Fruit fly (Drosophila melanogaster) whole organism, pupa: Measurements from ENCODE around the gene scf.

Experiments
- CG10348 ChIP-seq: fragments of 200-800 bp; sonication (Bioruptor generic); IDR thresholded peaks from 2 replicates; pipeline ENCODE4 v1.3.6; 2022; ENCODE audit warnings: missing biosample characterization, missing genetic modification characterization
- CG12605 ChIP-seq: fragments of 200-800 bp; sonication (Bioruptor generic); IDR thresholded peaks from 2 replicates; pipeline ENCODE4 v1.3.6; 2022; ENCODE audit warnings: missing biosample characterization, missing genetic modification characterization
- CG13204 ChIP-seq: fragments of 200-800 bp; sonication (Bioruptor generic); optimal IDR thresholded peaks from 2 replicates; lab custom pipeline; 2018; ENCODE audit warnings: missing biosample characterization, mild to moderate bottlenecking, missing genetic modification characterization, moderate library complexity
- CG14655 ChIP-seq: fragments of 200-800 bp; sonication (Bioruptor generic); optimal IDR thresholded peaks from 3 replicates; lab custom pipeline; 2017; ENCODE audit warnings: mild to moderate bottlenecking, missing biosample characterization, missing genetic modification reagents, missing genetic modification characterization
- CG15710 ChIP-seq: fragments of 200-800 bp; sonication (Bioruptor generic); optimal IDR thresholded peaks from 2 replicates; lab custom pipeline; 2018; ENCODE audit warnings: missing biosample characterization, mild to moderate bottlenecking, missing genetic modification characterization, moderate library complexity
- CG17806 ChIP-seq: fragments of 200-800 bp; sonication (Bioruptor generic); optimal IDR thresholded peaks from 2 replicates; lab custom pipeline; 2018; ENCODE audit warnings: missing biosample characterization, mild to moderate bottlenecking, missing genetic modification characterization, moderate library complexity
- CG32121 ChIP-seq: fragments of 200-800 bp; sonication (Bioruptor generic); IDR thresholded peaks from 2 replicates; pipeline ENCODE4 v1.3.6; 2022; ENCODE audit warnings: missing biosample characterization, missing genetic modification characterization
- CG34367 ChIP-seq: fragments of 200-800 bp; sonication (Bioruptor generic); optimal IDR thresholded peaks from 2 replicates; lab custom pipeline; 2018; ENCODE audit warnings: missing biosample characterization, mild to moderate bottlenecking, missing genetic modification characterization
- CG4496 ChIP-seq: fragments of 200-800 bp; sonication (Bioruptor generic); IDR thresholded peaks from 3 replicates; pipeline ENCODE4 v1.3.6; 2022; ENCODE audit warnings: missing biosample characterization, missing genetic modification characterization
- CG8159 ChIP-seq: fragments of 200-800 bp; sonication (Bioruptor generic); optimal IDR thresholded peaks from 3 replicates; lab custom pipeline; 2018; ENCODE audit warnings: missing biosample characterization, mild to moderate bottlenecking, missing genetic modification characterization, moderate library complexity
- CG8301 ChIP-seq: fragments of 200-800 bp; sonication (Bioruptor generic); optimal IDR thresholded peaks from 2 replicates; lab custom pipeline; 2018; ENCODE audit warnings: missing biosample characterization, mild to moderate bottlenecking, missing genetic modification characterization
- CG9948 ChIP-seq: fragments of 200-800 bp; sonication (Bioruptor generic); optimal IDR thresholded peaks from 2 replicates; lab custom pipeline; 2018; ENCODE audit warnings: missing biosample characterization, mild to moderate bottlenecking, missing genetic modification characterization, moderate library complexity
- D1 ChIP-seq: fragments of 200-800 bp; sonication (Bioruptor generic); optimal IDR thresholded peaks from 2 replicates; lab custom pipeline; 2018; ENCODE audit warnings: missing biosample characterization, mild to moderate bottlenecking, missing genetic modification characterization, moderate library complexity
- EcR ChIP-seq: fragments of 200-800 bp; sonication (Bioruptor generic); optimal IDR thresholded peaks from 3 replicates; lab custom pipeline; 2019; ENCODE audit warnings: missing biosample characterization, missing genetic modification characterization, mild to moderate bottlenecking, moderate library complexity, missing genetic modification reagents
- Ets98B ChIP-seq: fragments of 200-800 bp; sonication (Bioruptor generic); IDR thresholded peaks from 2 replicates; pipeline ENCODE4 v1.3.6; 2022; ENCODE audit warnings: missing biosample characterization, missing genetic modification characterization
- Pif1A ChIP-seq: fragments of 200-800 bp; sonication (Bioruptor generic); optimal IDR thresholded peaks from 3 replicates; lab custom pipeline; 2016; ENCODE audit warnings: missing biosample characterization, missing genetic modification characterization
- Pif1B ChIP-seq: fragments of 200-800 bp; sonication (Bioruptor generic); optimal IDR thresholded peaks from 3 replicates; lab custom pipeline; 2016; ENCODE audit warnings: missing biosample characterization, missing genetic modification characterization
- Snoo ChIP-seq: fragments of 200-800 bp; sonication (Bioruptor generic); optimal IDR thresholded peaks from 3 replicates; lab custom pipeline; 2017; ENCODE audit warnings: missing biosample characterization, mild to moderate bottlenecking, missing genetic modification characterization, inconsistent platforms
- fd96Ca ChIP-seq: fragments of 200-800 bp; sonication (Bioruptor generic); IDR thresholded peaks from 3 replicates; pipeline ENCODE4 v1.3.6; 2022; ENCODE audit warnings: missing biosample characterization, missing genetic modification characterization
- gl ChIP-seq: fragments of 200-800 bp; sonication (Bioruptor generic); optimal IDR thresholded peaks from 2 replicates; lab custom pipeline; 2018; ENCODE audit warnings: missing biosample characterization, mild to moderate bottlenecking, missing genetic modification characterization
- rn ChIP-seq: fragments of 200-800 bp; sonication (Bioruptor generic); IDR thresholded peaks from 2 replicates; pipeline ENCODE4 v1.3.6; 2022; ENCODE audit warnings: missing biosample characterization, missing genetic modification characterization

scf gene

dm6 chr3L:1346956-1347587 lies 48.6 kb downstream of the scf start:
- TF ChIP-seq CG34367 (no peak), CG8159 (tag; lab: Kevin White, UChicago) (no peak), CG15710 (tag; lab: Kevin White, UChicago) (no peak), CG4496 (GFP tag; lab: Robert Waterston, UW) (0 out of 3 replicates have a peak, but pooled peaks have one; percentile 8), CG12605 (no peak), Ets98B (GFP tag; lab: Robert Waterston, UW) (no peak), EcR (GFP tag; lab: Kevin White, UChicago) (peak; percentile 42)

dm6 chr3L:1348248-1348647 lies 49.8 kb downstream of the scf start:
- peak; percentile 36 for TF ChIP-seq EcR (GFP tag; lab: Kevin White, UChicago)
- TF ChIP-seq CG4496 (GFP tag; lab: Robert Waterston, UW), result peak; percentile 87
- no peak for TF ChIP-seq Pif1A
- TF ChIP-seq CG10348 (GFP tag; lab: Robert Waterston, UW), result no peak
- TF ChIP-seq rn, result peak; percentile 68
- TF ChIP-seq CG8301 (tag; lab: Kevin White, UChicago), result peak; percentile 79
- peak; percentile 75 for TF ChIP-seq CG9948 (tag; lab: Kevin White, UChicago)
- TF ChIP-seq CG14655 (GFP tag; lab: Kevin White, UChicago), result no peak
- TF ChIP-seq gl (tag; lab: Kevin White, UChicago), result peak; percentile 64
- peak; percentile 91 for TF ChIP-seq Ets98B (GFP tag; lab: Robert Waterston, UW)
- peak; percentile 72 for TF ChIP-seq Snoo (tag; lab: Kevin White, UChicago)
- peak; percentile 83 for TF ChIP-seq CG15710 (tag; lab: Kevin White, UChicago)
- TF ChIP-seq CG13204 (GFP tag; lab: Kevin White, UChicago), result no peak
- peak; percentile 92 for TF ChIP-seq fd96Ca (GFP tag; lab: Robert Waterston, UW)
- TF ChIP-seq CG34367, result peak; percentile 78
- TF ChIP-seq CG32121 (GFP tag; lab: Robert Waterston, UW), result peak; percentile 81
- peak; percentile 63 for TF ChIP-seq Pif1B (GFP tag; lab: Kevin White, UChicago)
- peak; percentile 73 for TF ChIP-seq CG8159 (tag; lab: Kevin White, UChicago)
- TF ChIP-seq CG12605, result peak; percentile 75
- no peak for TF ChIP-seq D1 (tag; lab: Kevin White, UChicago)
- TF ChIP-seq CG17806 (tag; lab: Kevin White, UChicago), result peak; percentile 68

DNA sequence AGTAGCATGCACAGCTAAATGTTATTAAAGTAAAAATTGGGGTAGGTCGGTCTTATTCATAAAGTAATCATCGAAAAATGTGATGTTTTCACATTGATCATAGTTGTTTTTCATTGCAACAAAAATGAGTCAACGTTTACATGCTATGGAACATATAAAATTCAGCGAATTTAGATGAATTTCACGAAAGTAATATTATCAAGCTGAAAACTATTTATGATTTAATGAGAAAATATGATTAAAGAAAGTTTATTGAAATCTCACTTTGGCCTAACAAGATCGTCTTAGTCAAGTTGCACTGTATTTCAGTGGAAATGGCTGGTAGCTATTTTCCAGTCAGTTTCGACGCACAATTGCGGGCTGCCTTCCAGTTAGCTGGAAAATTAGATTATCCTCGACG lies 50.5 kb downstream of the scf start:
- TF ChIP-seq CG9948 (tag; lab: Kevin White, UChicago) (no peak), CG17806 (tag; lab: Kevin White, UChicago) (no peak), Pif1A (no peak), EcR (GFP tag; lab: Kevin White, UChicago) (no peak), CG8301 (tag; lab: Kevin White, UChicago) (no peak), CG4496 (GFP tag; lab: Robert Waterston, UW) (no peak), Pif1B (GFP tag; lab: Kevin White, UChicago) (no peak), fd96Ca (GFP tag; lab: Robert Waterston, UW) (no peak), CG8159 (tag; lab: Kevin White, UChicago) (no peak), CG32121 (GFP tag; lab: Robert Waterston, UW) (no peak)

DNA sequence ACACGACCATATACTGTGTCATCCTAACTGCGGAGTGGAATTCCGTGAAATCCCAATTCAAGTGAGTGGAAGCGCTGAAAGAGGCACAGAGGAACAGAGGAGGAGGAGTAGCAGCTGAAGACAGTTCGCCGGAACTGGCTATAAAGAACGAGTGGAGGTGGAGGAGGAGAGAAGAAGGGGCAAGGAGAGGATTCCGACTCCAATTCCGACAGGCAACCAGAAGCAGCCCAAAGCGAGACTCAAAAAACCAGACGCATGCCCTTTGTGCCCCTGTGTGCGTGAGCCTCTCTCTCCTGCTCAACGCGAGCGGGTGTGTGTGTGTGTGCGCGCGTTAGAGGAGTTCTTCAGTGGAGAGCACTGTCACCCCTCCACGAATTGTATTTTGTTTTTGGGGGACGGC lies 50.9 kb downstream of the scf start:
- TF ChIP-seq CG34367 (no peak), Pif1B (GFP tag; lab: Kevin White, UChicago) (no peak), Pif1A (no peak), CG14655 (GFP tag; lab: Kevin White, UChicago) (no peak), CG17806 (tag; lab: Kevin White, UChicago) (no peak), fd96Ca (GFP tag; lab: Robert Waterston, UW) (peak; percentile 26; the same call in 1 of the 3 replicates), CG9948 (tag; lab: Kevin White, UChicago) (no peak), CG12605 (no peak), CG8301 (tag; lab: Kevin White, UChicago) (no peak), CG13204 (GFP tag; lab: Kevin White, UChicago) (no peak), EcR (GFP tag; lab: Kevin White, UChicago) (no peak), CG10348 (GFP tag; lab: Robert Waterston, UW) (no peak), D1 (tag; lab: Kevin White, UChicago) (no peak), CG15710 (tag; lab: Kevin White, UChicago) (no peak), CG4496 (GFP tag; lab: Robert Waterston, UW) (0 out of 3 replicates have a peak, but pooled peaks have one; percentile 7), CG32121 (GFP tag; lab: Robert Waterston, UW) (no peak), rn (no peak), Snoo (tag; lab: Kevin White, UChicago) (no peak)
